Fruit fly (Drosophila melanogaster) whole organism, embryonic: ENCODE results near the gene CG14221.

Source experiments
- Atf-2 ChIP-seq: fragments of 200-800 bp; sonication (Bioruptor generic); optimal IDR thresholded peaks from 2 replicates; lab custom pipeline; 2016; ENCODE audit warnings: missing biosample characterization, missing genetic modification characterization
- ftz-f1 ChIP-seq: fragments of 200-800 bp; sonication (Bioruptor generic); optimal IDR thresholded peaks from 2 replicates; lab custom pipeline; 2016; ENCODE audit warnings: missing biosample characterization, missing genetic modification characterization
- yki ChIP-seq: fragments of >200 bp; optimal IDR thresholded peaks from 3 replicates; lab custom pipeline; 2018

- no peak for TF ChIP-seq yki (lab: Kevin White, UChicago)
- no peak for TF ChIP-seq Atf-2 (GFP tag; lab: Kevin White, UChicago)
- no peak for TF ChIP-seq ftz-f1 (GFP tag; lab: Kevin White, UChicago)
These were observed 35.9 kb downstream of the CG14221 start for dm6 chrX:19585142-19585541.
